Fruit fly (Drosophila melanogaster): ENCODE measurements around the gene CG17032.

The CG17032 gene

DNA sequence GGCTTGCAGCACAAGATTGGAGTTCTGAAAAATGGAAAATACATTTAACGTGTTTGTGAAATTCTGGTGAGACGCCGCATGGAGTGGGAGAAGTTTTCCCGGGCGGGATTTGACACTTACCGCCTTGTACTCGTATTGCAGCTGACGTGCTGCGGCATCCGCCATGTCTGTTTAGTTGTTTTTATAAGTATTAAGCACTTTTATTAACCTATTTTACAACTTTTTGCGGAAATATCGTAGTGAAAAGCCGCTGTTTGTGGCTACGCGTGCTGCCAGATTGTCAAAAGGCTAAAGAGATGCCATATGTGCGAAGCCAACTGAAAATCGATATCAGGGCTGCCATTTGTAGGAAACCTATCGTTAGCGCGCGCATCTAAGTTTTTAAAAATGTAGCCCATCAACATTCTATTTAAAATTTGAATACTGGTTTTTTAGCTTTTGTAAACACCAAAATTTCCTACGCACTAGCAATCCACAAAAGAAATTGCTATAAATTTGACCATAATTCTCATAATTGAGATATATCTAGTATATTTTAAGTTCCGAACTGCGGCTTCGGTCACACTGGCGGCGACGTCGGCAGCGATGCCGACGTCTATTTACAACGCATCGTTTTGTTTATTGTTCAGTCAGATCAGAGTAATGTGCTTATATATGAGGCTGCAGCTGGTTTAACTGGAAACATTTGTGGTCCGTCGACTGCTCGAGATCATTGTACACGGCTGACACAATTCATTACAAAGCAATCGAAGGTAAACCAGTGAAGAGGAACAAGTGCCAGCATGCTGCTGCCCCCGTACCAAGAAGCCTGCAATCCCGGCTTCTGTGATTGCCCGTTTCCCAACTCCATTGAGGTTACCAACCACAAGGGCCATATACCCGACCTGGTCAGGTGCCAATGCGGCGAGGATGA is 9.2 kb downstream of the CG17032 start, which contains the start of the genes Brr2 and CG10516:
TSS of gene Brr2 (minus strand) at position 285 of the 913 bp plus-strand sequence.
TSS of gene CG10516 (plus strand) at position 617 of the 913 bp plus-strand sequence.
- TF ChIP-seq tai (GFP tag; optimal IDR thresholded peaks at IDR 0.05), result no peak
- no peak for TF ChIP-seq lola (GFP tag; optimal IDR thresholded peaks at IDR 0.05)
- TF ChIP-seq sv (GFP tag; optimal IDR thresholded peaks at IDR 0.05), result peak; percentile 30
- TF ChIP-seq Hr78 (GFP tag; optimal IDR thresholded peaks at IDR 0.05), result no peak
- TF ChIP-seq Myc (optimal IDR thresholded peaks at IDR 0.05), result no peak
- no peak for TF ChIP-seq br (GFP tag; optimal IDR thresholded peaks at IDR 0.05)
- TF ChIP-seq dmrt93B (GFP tag; optimal IDR thresholded peaks at IDR 0.05), result no peak
- TF ChIP-seq HLH106 (tag; optimal IDR thresholded peaks at IDR 0.05), result no peak
- no peak for TF ChIP-seq Jra (GFP tag; optimal IDR thresholded peaks at IDR 0.05)
- TF ChIP-seq OdsH (GFP tag; optimal IDR thresholded peaks at IDR 0.05), result no peak
- TF ChIP-seq psq (GFP tag; optimal IDR thresholded peaks at IDR 0.05), result peak; percentile 32
- no peak for TF ChIP-seq Dif (GFP tag; optimal IDR thresholded peaks at IDR 0.05; ENCODE audit: partially characterized antibody)
- TF ChIP-seq brk (GFP tag; optimal IDR thresholded peaks at IDR 0.05), result no peak
- no peak for TF ChIP-seq CG32264 (GFP tag; optimal IDR thresholded peaks at IDR 0.05)
- TF ChIP-seq foxo (GFP tag; optimal IDR thresholded peaks at IDR 0.05), result no peak
- TF ChIP-seq CG9705 (GFP tag; optimal IDR thresholded peaks at IDR 0.05), result peak; percentile 5
- TF ChIP-seq woc (GFP tag; optimal IDR thresholded peaks at IDR 0.05), result no peak
- TF ChIP-seq h (GFP tag; optimal IDR thresholded peaks at IDR 0.05), result no peak
- TF ChIP-seq dsf (GFP tag; optimal IDR thresholded peaks at IDR 0.05; ENCODE audit: borderline replicate concordance), result no peak
- no peak for TF ChIP-seq GATAd (GFP tag; optimal IDR thresholded peaks at IDR 0.05)
- TF ChIP-seq Mio (GFP tag; optimal IDR thresholded peaks at IDR 0.05), result no peak
- TF ChIP-seq usp (GFP tag; optimal IDR thresholded peaks at IDR 0.05), result no peak
- TF ChIP-seq N (GFP tag; optimal IDR thresholded peaks at IDR 0.05), result no peak
- peak; percentile 34 for TF ChIP-seq ey (GFP tag; optimal IDR thresholded peaks at IDR 0.05)
- peak; percentile 56 for TF ChIP-seq Hr83 (GFP tag; optimal IDR thresholded peaks at IDR 0.05; ENCODE audit: poor library complexity, severe bottlenecking)
- no peak for TF ChIP-seq Hnf4 (GFP tag; optimal IDR thresholded peaks at IDR 0.05)
- no peak for TF ChIP-seq Abd-B (GFP tag; optimal IDR thresholded peaks at IDR 0.05)
- no peak for TF ChIP-seq Sp1 (GFP tag; optimal IDR thresholded peaks at IDR 0.05)
- TF ChIP-seq rgr (GFP tag; optimal IDR thresholded peaks at IDR 0.05), result no peak
- TF ChIP-seq jim (GFP tag; optimal IDR thresholded peaks at IDR 0.05), result no peak

DNA sequence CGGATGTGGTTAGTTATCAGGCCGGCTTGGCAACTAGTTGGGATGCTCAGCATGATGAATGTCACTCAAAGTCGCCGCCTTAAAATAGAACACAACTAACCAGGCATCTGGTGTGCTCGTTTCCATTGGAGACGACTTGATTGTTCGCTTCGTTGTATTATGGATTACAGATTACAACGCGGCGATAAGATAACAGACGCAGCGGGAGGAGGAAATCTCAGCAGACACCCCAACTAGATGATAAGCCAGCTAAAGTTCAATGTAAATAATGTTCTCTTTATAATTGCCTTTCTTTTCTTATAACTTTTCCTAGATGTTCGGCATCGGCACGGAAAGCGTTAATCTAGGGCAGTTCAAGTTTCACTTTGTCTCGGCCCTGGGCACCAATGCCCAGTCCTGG is 10.0 kb downstream of the CG17032 start:
- TF ChIP-seq psq (GFP tag; optimal IDR thresholded peaks at IDR 0.05), result no peak

DNA sequence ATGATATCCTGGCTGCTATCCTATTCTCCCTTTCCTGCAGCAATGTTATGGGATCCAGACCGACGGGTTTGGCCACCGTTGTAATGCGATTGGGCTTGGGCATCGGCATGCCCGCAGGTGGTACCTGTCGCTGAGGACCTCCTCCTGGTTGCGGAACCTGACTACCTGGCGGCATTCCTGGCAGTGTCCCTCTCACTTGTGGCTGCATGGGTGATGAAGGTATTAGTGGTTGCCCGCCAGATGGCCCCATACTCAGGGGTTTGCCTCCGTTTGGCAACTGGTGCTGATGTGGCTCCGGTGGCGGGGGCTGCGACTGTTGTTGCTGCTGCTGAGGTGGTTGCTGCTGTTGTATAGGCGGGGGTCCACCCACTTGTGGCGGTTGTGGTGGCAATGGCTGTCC is 15.5 kb downstream of the CG17032 start:
- no peak for TF ChIP-seq Mio (GFP tag; optimal IDR thresholded peaks at IDR 0.05)
- TF ChIP-seq br (GFP tag; optimal IDR thresholded peaks at IDR 0.05), result no peak
- no peak for TF ChIP-seq jim (GFP tag; optimal IDR thresholded peaks at IDR 0.05)
- TF ChIP-seq Sp1 (GFP tag; optimal IDR thresholded peaks at IDR 0.05), result no peak
- no peak for TF ChIP-seq Jra (GFP tag; optimal IDR thresholded peaks at IDR 0.05)
- TF ChIP-seq tai (GFP tag; optimal IDR thresholded peaks at IDR 0.05), result no peak
- TF ChIP-seq dmrt93B (GFP tag; optimal IDR thresholded peaks at IDR 0.05), result no peak
- TF ChIP-seq h (GFP tag; optimal IDR thresholded peaks at IDR 0.05), result no peak
- TF ChIP-seq HLH106 (tag; optimal IDR thresholded peaks at IDR 0.05), result no peak
- TF ChIP-seq Abd-B (GFP tag; optimal IDR thresholded peaks at IDR 0.05), result no peak
- TF ChIP-seq lola (GFP tag; optimal IDR thresholded peaks at IDR 0.05), result no peak

DNA sequence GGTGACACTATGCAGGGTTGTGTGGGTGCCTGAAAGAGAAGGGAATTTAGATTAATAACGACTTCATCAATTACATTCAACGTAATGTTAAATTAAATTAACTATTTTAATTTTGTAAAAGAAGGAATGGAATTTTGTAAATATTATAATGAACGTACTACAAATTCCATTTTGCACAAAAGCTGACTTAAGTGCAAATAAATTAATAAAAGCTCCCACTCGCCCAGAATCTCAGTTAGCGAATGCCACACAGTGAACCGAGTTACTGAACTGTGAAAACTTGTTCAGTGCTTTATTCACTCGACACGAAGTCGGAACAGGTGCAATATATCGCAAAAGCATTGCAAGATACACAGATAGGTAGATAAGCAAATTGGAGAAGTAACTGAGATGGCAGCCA is 16.4 kb downstream of the CG17032 start, which contains the start of gene CG17026:
TSS of gene CG17026 (plus strand) at position 301 of the 400 bp plus-strand sequence.
- TF ChIP-seq Hr78 (GFP tag; optimal IDR thresholded peaks at IDR 0.05) (no peak), jim (GFP tag; optimal IDR thresholded peaks at IDR 0.05) (no peak), Vsx2 (GFP tag; optimal IDR thresholded peaks at IDR 0.05; ENCODE audit: partially characterized antibody) (no peak), h (GFP tag; optimal IDR thresholded peaks at IDR 0.05) (no peak), foxo (GFP tag; optimal IDR thresholded peaks at IDR 0.05) (no peak), GATAd (GFP tag; optimal IDR thresholded peaks at IDR 0.05) (no peak), Rel (GFP tag; optimal IDR thresholded peaks at IDR 0.05) (no peak), Rel (tag; optimal IDR thresholded peaks at IDR 0.05) (no peak), tai (GFP tag; optimal IDR thresholded peaks at IDR 0.05) (no peak), woc (GFP tag; optimal IDR thresholded peaks at IDR 0.05) (no peak), Jra (GFP tag; optimal IDR thresholded peaks at IDR 0.05) (no peak), Hr83 (GFP tag; optimal IDR thresholded peaks at IDR 0.05; ENCODE audit: poor library complexity, severe bottlenecking) (no peak), dmrt93B (GFP tag; optimal IDR thresholded peaks at IDR 0.05) (no peak)
